Fruit fly (Drosophila melanogaster) whole organism, embryonic: ENCODE data around the gene CG7557.

ENCODE experiments used
- Bgb ChIP-seq: fragments of 200-800 bp; sonication (Bioruptor generic); IDR thresholded peaks from 2 replicates; pipeline ENCODE4 v1.3.6; 2022; ENCODE audit warnings: missing biosample characterization, missing genetic modification characterization; ENCODE audit not compliant: partially characterized antibody
- CG11504 ChIP-seq: fragments of 200-800 bp; sonication (Bioruptor generic); optimal IDR thresholded peaks from 3 replicates; lab custom pipeline; 2019; ENCODE audit warnings: missing biosample characterization, mild to moderate bottlenecking, missing genetic modification characterization, moderate library complexity
- CG14050 ChIP-seq: fragments of 200-800 bp; sonication (Bioruptor generic); IDR thresholded peaks from 3 replicates; pipeline ENCODE4 v1.3.6; 2022; ENCODE audit warnings: missing biosample characterization, missing genetic modification characterization
- CG1529 ChIP-seq: fragments of 200-800 bp; sonication (Bioruptor generic); optimal IDR thresholded peaks from 3 replicates; lab custom pipeline; 2018; ENCODE audit warnings: missing biosample characterization, missing genetic modification characterization
- CG15479 ChIP-seq: fragments of 200-800 bp; sonication (Bioruptor generic); optimal IDR thresholded peaks from 3 replicates; lab custom pipeline; 2019; ENCODE audit warnings: missing biosample characterization, mild to moderate bottlenecking, missing genetic modification characterization, moderate library complexity
- CG1602 ChIP-seq: fragments of 200-800 bp; sonication (Bioruptor generic); optimal IDR thresholded peaks from 3 replicates; lab custom pipeline; 2016; ENCODE audit warnings: missing biosample characterization, missing genetic modification characterization
- CG17802 ChIP-seq: fragments of 200-800 bp; sonication (Bioruptor generic); optimal IDR thresholded peaks from 2 replicates; lab custom pipeline; 2018; ENCODE audit warnings: missing biosample characterization, mild to moderate bottlenecking, missing genetic modification characterization, moderate library complexity
- CG17829 ChIP-seq: fragments of 200-800 bp; optimal IDR thresholded peaks from 2 replicates; lab custom pipeline; 2019; ENCODE audit warnings: missing biosample characterization, mild to moderate bottlenecking, missing genetic modification characterization, moderate library complexity
- CG2712 ChIP-seq: fragments of 200-800 bp; optimal IDR thresholded peaks from 3 replicates; lab custom pipeline; 2019; ENCODE audit warnings: missing biosample characterization, mild to moderate bottlenecking, missing genetic modification characterization, moderate library complexity
- CG31441 ChIP-seq: fragments of 200-800 bp; sonication (Bioruptor generic); IDR thresholded peaks from 2 replicates; pipeline ENCODE4 v1.3.6; 2022; ENCODE audit warnings: missing biosample characterization, missing genetic modification characterization
- CG34376 ChIP-seq: fragments of 200-800 bp; sonication (Bioruptor generic); optimal IDR thresholded peaks from 2 replicates; lab custom pipeline; 2018; ENCODE audit warnings: missing biosample characterization, mild to moderate bottlenecking, missing genetic modification characterization
- CG3726 ChIP-seq: fragments of 200-800 bp; sonication (Bioruptor generic); IDR thresholded peaks from 3 replicates; pipeline ENCODE4, ENCODE4 v1.3.6; 2022; ENCODE audit warnings: missing biosample characterization, missing genetic modification characterization
- CG4854 ChIP-seq: fragments of 200-800 bp; sonication (Bioruptor generic); optimal IDR thresholded peaks from 2 replicates; lab custom pipeline; 2016; ENCODE audit warnings: missing biosample characterization, missing genetic modification characterization, inconsistent platforms
- CG7928 ChIP-seq: fragments of 200-800 bp; sonication (Bioruptor generic); optimal IDR thresholded peaks from 2 replicates; lab custom pipeline; 2017; ENCODE audit warnings: missing biosample characterization, mild to moderate bottlenecking, missing genetic modification characterization
- CG9437 ChIP-seq: fragments of 200-800 bp; sonication (Bioruptor generic); optimal IDR thresholded peaks from 2 replicates; lab custom pipeline; 2018; ENCODE audit warnings: missing biosample characterization, mild to moderate bottlenecking, missing genetic modification characterization
- CG9817 ChIP-seq: fragments of 200-800 bp; sonication (Bioruptor generic); optimal IDR thresholded peaks from 2 replicates; lab custom pipeline; 2018; ENCODE audit warnings: missing biosample characterization, mild to moderate bottlenecking, missing genetic modification characterization, moderate library complexity
- CTCF ChIP-seq: fragments of 200-800 bp; sonication (Bioruptor generic); optimal IDR thresholded peaks from 2 replicates; lab custom pipeline; 2017; ENCODE audit warnings: missing biosample characterization, mild to moderate bottlenecking, missing genetic modification characterization, moderate library complexity
- Dip3 ChIP-seq: fragments of 200-800 bp; sonication (Bioruptor generic); optimal IDR thresholded peaks from 3 replicates; lab custom pipeline; 2016; ENCODE audit warnings: missing biosample characterization, missing genetic modification characterization
- Dll ChIP-seq: fragments of 200-800 bp; sonication (Bioruptor generic); IDR thresholded peaks from 4 replicates; pipeline ENCODE4 v1.3.6; 2022; ENCODE audit warnings: missing biosample characterization, missing genetic modification characterization; ENCODE audit not compliant: partially characterized antibody
- Doc3 ChIP-seq: fragments of 200-800 bp; sonication (Bioruptor generic); IDR thresholded peaks from 3 replicates; pipeline ENCODE4 v1.3.6; 2022; ENCODE audit warnings: missing biosample characterization, missing genetic modification characterization; ENCODE audit not compliant: partially characterized antibody
- E2f1 ChIP-seq: fragments of 200-800 bp; sonication (Bioruptor generic); IDR thresholded peaks from 2 replicates; pipeline ENCODE4 v1.3.6; 2022; ENCODE audit warnings: missing biosample characterization, missing genetic modification characterization
- ERR ChIP-seq: fragments of 200-800 bp; sonication (Bioruptor generic); optimal IDR thresholded peaks from 2 replicates; lab custom pipeline; 2016; ENCODE audit warnings: missing biosample characterization, missing genetic modification characterization
- Gug ChIP-seq: fragments of 200-800 bp; sonication (Bioruptor generic); IDR thresholded peaks from 4 replicates; pipeline ENCODE4 v1.3.6; 2022; ENCODE audit warnings: missing biosample characterization, missing genetic modification characterization
- H2.0 ChIP-seq: fragments of 200-800 bp; sonication (Bioruptor generic); IDR thresholded peaks from 2 replicates; pipeline ENCODE4 v1.3.6; 2022; ENCODE audit warnings: missing biosample characterization, missing genetic modification characterization
- Hr3 ChIP-seq: fragments of 200-800 bp; sonication (Bioruptor generic); optimal IDR thresholded peaks from 3 replicates; lab custom pipeline; 2016; ENCODE audit warnings: missing biosample characterization, missing genetic modification characterization
- Ravus ChIP-seq: fragments of 200-800 bp; sonication (Bioruptor generic); IDR thresholded peaks from 2 replicates; pipeline ENCODE4 v1.3.6; 2022; ENCODE audit warnings: missing biosample characterization, missing genetic modification characterization
- Usf ChIP-seq: fragments of 200-800 bp; sonication (Bioruptor generic); optimal IDR thresholded peaks from 2 replicates; lab custom pipeline; 2017; ENCODE audit warnings: missing genotype, missing biosample characterization, missing genetic modification characterization
- ab ChIP-seq: fragments of 200-800 bp; sonication (Bioruptor generic); optimal IDR thresholded peaks from 2 replicates; lab custom pipeline; 2016; ENCODE audit warnings: missing biosample characterization, missing genetic modification characterization
- al ChIP-seq: fragments of 200-800 bp; sonication (Bioruptor generic); IDR thresholded peaks from 2 replicates; pipeline ENCODE4 v1.3.6; 2022; ENCODE audit warnings: missing biosample characterization, missing genetic modification characterization
- aop ChIP-seq: fragments of 200-800 bp; sonication (Bioruptor generic); IDR thresholded peaks from 2 replicates; pipeline ENCODE4 v1.3.6; 2022; ENCODE audit warnings: missing biosample characterization, missing genetic modification characterization
- ase ChIP-seq: fragments of 200-800 bp; sonication (Bioruptor generic); IDR thresholded peaks from 3 replicates; pipeline ENCODE4 v1.3.6; 2022; ENCODE audit warnings: missing biosample characterization, missing genetic modification characterization
- chn ChIP-seq: fragments of 200-800 bp; sonication (Bioruptor generic); optimal IDR thresholded peaks from 2 replicates; lab custom pipeline; 2016; ENCODE audit warnings: missing biosample characterization, missing genetic modification characterization
- croc ChIP-seq: fragments of 200-800 bp; sonication (Bioruptor generic); conservative IDR thresholded peaks from 3 replicates; pipeline ENCODE4 v1.3.6; 2022; ENCODE audit warnings: missing biosample characterization, missing genetic modification characterization
- dmrt11E ChIP-seq: fragments of 200-800 bp; sonication (Bioruptor generic); optimal IDR thresholded peaks from 3 replicates; lab custom pipeline; 2018; ENCODE audit warnings: missing biosample characterization, mild to moderate bottlenecking, missing genetic modification characterization, moderate library complexity
- fd102C ChIP-seq: fragments of 200-800 bp; sonication (Bioruptor generic); optimal IDR thresholded peaks from 2 replicates; lab custom pipeline; 2018; ENCODE audit warnings: missing biosample characterization, mild to moderate bottlenecking, missing genetic modification characterization, moderate library complexity
- fd96Cb ChIP-seq: fragments of 200-800 bp; sonication (Bioruptor generic); optimal IDR thresholded peaks from 2 replicates; lab custom pipeline; 2018; ENCODE audit warnings: missing biosample characterization, mild to moderate bottlenecking, missing genetic modification characterization, moderate library complexity
- ind ChIP-seq: fragments of 200-800 bp; sonication (Bioruptor generic); optimal IDR thresholded peaks from 3 replicates; lab custom pipeline; 2016; ENCODE audit warnings: missing biosample characterization, missing genetic modification characterization
- jumu ChIP-seq: fragments of 200-800 bp; sonication (Bioruptor generic); optimal IDR thresholded peaks from 3 replicates; lab custom pipeline; 2016; ENCODE audit warnings: missing biosample characterization, missing genetic modification characterization
- lilli ChIP-seq: fragments of 200-800 bp; sonication (Bioruptor generic); optimal IDR thresholded peaks from 3 replicates; lab custom pipeline; 2016; ENCODE audit warnings: missing biosample characterization, missing genetic modification characterization
- lmd ChIP-seq: fragments of 200-800 bp; sonication (Bioruptor generic); IDR thresholded peaks from 2 replicates; pipeline ENCODE4 v1.3.6; 2022; ENCODE audit warnings: missing biosample characterization, missing genetic modification characterization
- lola ChIP-seq, 3 experiments: fragments of >200 bp in 2 of 3; fragments of 200-800 bp in 1 of 3; sonication (Bioruptor generic) in 1 of 3; optimal IDR thresholded peaks; 2 replicates each; lab custom pipeline; 2017 to 2019; ENCODE audit warnings: missing biosample characterization in 3 of 3, missing genetic modification characterization in 3 of 3, mild to moderate bottlenecking in 1 of 3, moderate library complexity in 1 of 3
- lov ChIP-seq, 2 experiments: fragments of 200-800 bp in 1 of 2; fragments of >200 bp in 1 of 2; sonication (Bioruptor generic) in 1 of 2; IDR thresholded peaks in 1 of 2; optimal IDR thresholded peaks in 1 of 2; 2 replicates in 1 of 2; 3 replicates in 1 of 2; pipeline versions ENCODE4 v1.3.6 to Lab custom; 2017 to 2022; ENCODE audit warnings: missing biosample characterization in 1 of 2, missing genetic modification characterization in 1 of 2
- psq ChIP-seq: fragments of 200-800 bp; sonication (Bioruptor generic); optimal IDR thresholded peaks from 2 replicates; lab custom pipeline; 2017; ENCODE audit warnings: missing biosample characterization, missing genetic modification characterization
- sens ChIP-seq: fragments of 200-800 bp; sonication (Bioruptor generic); peaks from one replicate; lab custom pipeline; 2016; ENCODE audit warnings: missing biosample characterization, missing genetic modification characterization
- stc ChIP-seq: fragments of 200-800 bp; sonication (Bioruptor generic); IDR thresholded peaks from 2 replicates; pipeline ENCODE4 v1.3.6; 2022; ENCODE audit warnings: missing biosample characterization, missing genetic modification characterization
- tap ChIP-seq: fragments of 200-800 bp; optimal IDR thresholded peaks from 3 replicates; lab custom pipeline; 2019; ENCODE audit warnings: missing biosample characterization, mild to moderate bottlenecking, missing genetic modification characterization, moderate library complexity
- yki ChIP-seq: fragments of >200 bp; optimal IDR thresholded peaks from 3 replicates; lab custom pipeline; 2018
- zen2 ChIP-seq: fragments of 200-800 bp; sonication (Bioruptor generic); IDR thresholded peaks from 3 replicates; pipeline ENCODE4 v1.3.6; 2022; ENCODE audit warnings: missing biosample characterization, missing genetic modification characterization; ENCODE audit not compliant: partially characterized antibody
- zf30C ChIP-seq: fragments of 200-800 bp; sonication (Bioruptor generic); optimal IDR thresholded peaks from 3 replicates; lab custom pipeline; 2018; ENCODE audit warnings: missing biosample characterization, mild to moderate bottlenecking, missing genetic modification characterization

CG7557 gene

dm6 chr3L:11417273-11418040, 27.5 kb upstream of the CG7557 start (continued):
- TF ChIP-seq zf30C (GFP tag; lab: Kevin White, UChicago), result peak; percentile 95
- peak; percentile 71 for TF ChIP-seq lilli
- TF ChIP-seq CG14050 (GFP tag; lab: Robert Waterston, UW), result peak; percentile 82
- TF ChIP-seq ab (GFP tag; lab: Kevin White, UChicago), result peak; percentile 71
- peak; percentile 23; the same call in 1 of the 4 replicates for TF ChIP-seq Dll (GFP tag; lab: Robert Waterston, UW)
- TF ChIP-seq CG1602 (GFP tag; lab: Kevin White, UChicago), result peak; percentile 82
- TF ChIP-seq CG9817 (tag; lab: Kevin White, UChicago), result peak; percentile 71
- peak; percentile 97 for TF ChIP-seq sens (GFP tag; lab: Kevin White, UChicago)
- peak; percentile 43 for TF ChIP-seq Usf (GFP tag; lab: Kevin White, UChicago)
- peak; percentile 92 for TF ChIP-seq croc
- TF ChIP-seq psq (GFP tag; lab: Kevin White, UChicago), result peak; percentile 57
- TF ChIP-seq Doc3, result peak; percentile 36; the same call in 1 of the 3 replicates
- TF ChIP-seq ind (GFP tag; lab: Kevin White, UChicago), result peak; percentile 70
- TF ChIP-seq dmrt11E, result peak; percentile 93
- TF ChIP-seq CG15479 (GFP tag; lab: Kevin White, UChicago), result peak; percentile 10
- TF ChIP-seq lov (optimal IDR thresholded peaks at IDR 0.05; lab: Kevin White, UChicago), result no peak
- TF ChIP-seq lov (GFP tag; IDR thresholded peaks at IDR 0.05; lab: Robert Waterston, UW), result peak; percentile 88
- TF ChIP-seq Hr3 (GFP tag; lab: Kevin White, UChicago), result peak; percentile 81
- peak; percentile 53 for TF ChIP-seq CG7928 (GFP tag; lab: Kevin White, UChicago)
- TF ChIP-seq CG9437 (GFP tag; lab: Kevin White, UChicago), result peak; percentile 78
- TF ChIP-seq fd96Cb (tag; lab: Kevin White, UChicago), result peak; percentile 94
- TF ChIP-seq CG11504 (tag; lab: Kevin White, UChicago), result peak; percentile 91
- TF ChIP-seq Gug (GFP tag; lab: Robert Waterston, UW), result peak; percentile 71
- TF ChIP-seq CG2712 (tag; lab: Kevin White, UChicago), result peak; percentile 96
- TF ChIP-seq Ravus, result peak; percentile 76
- TF ChIP-seq E2f1 (GFP tag; lab: Robert Waterston, UW), result peak; percentile 81
- peak; percentile 38 for TF ChIP-seq ERR (GFP tag; lab: Kevin White, UChicago)
- peak; percentile 73 for TF ChIP-seq H2.0 (GFP tag; lab: Robert Waterston, UW)
- peak; percentile 67 for TF ChIP-seq CG1529 (GFP tag; lab: Kevin White, UChicago)
- peak; percentile 79 for TF ChIP-seq stc (GFP tag; lab: Robert Waterston, UW)
- peak; percentile 70 for TF ChIP-seq chn (GFP tag; lab: Kevin White, UChicago)
- peak; percentile 61; the same call in 2 of the 3 replicates for TF ChIP-seq CG3726
- peak; percentile 46 for TF ChIP-seq CTCF (GFP tag; lab: Kevin White, UChicago)
- TF ChIP-seq CG31441 (GFP tag; lab: Robert Waterston, UW), result peak; percentile 66
- TF ChIP-seq zen2 (GFP tag; lab: Robert Waterston, UW), result no peak
- peak; percentile 83 for TF ChIP-seq ase (GFP tag; lab: Robert Waterston, UW)
- TF ChIP-seq tap (tag; lab: Kevin White, UChicago), result peak; percentile 95
- TF ChIP-seq CG34376 (GFP tag; lab: Kevin White, UChicago), result peak; percentile 45
- TF ChIP-seq Bgb (GFP tag; lab: Robert Waterston, UW), result no peak; the same call in 1 of the 2 replicates
- TF ChIP-seq al (GFP tag; lab: Robert Waterston, UW), result peak; percentile 66
- no peak for TF ChIP-seq Dip3
- peak; percentile 8; the same call in 1 of the 2 replicates for TF ChIP-seq aop
- peak; percentile 68 for TF ChIP-seq jumu (GFP tag; lab: Kevin White, UChicago)
- TF ChIP-seq lmd (GFP tag; lab: Robert Waterston, UW), result peak; percentile 89
- TF ChIP-seq CG17829, result peak; percentile 93
- TF ChIP-seq fd102C (GFP tag; lab: Kevin White, UChicago), result peak; percentile 30
- peak in 1 of 3 experiments; percentile 94 for TF ChIP-seq lola (GFP tag; optimal IDR thresholded peaks at IDR 0.05; lab: Kevin White, UChicago)
- peak; percentile 82 for TF ChIP-seq CG4854
- TF ChIP-seq CG17802 (tag; lab: Kevin White, UChicago), result peak; percentile 40
- no peak for TF ChIP-seq yki (lab: Kevin White, UChicago)
